Worm (Caenorhabditis elegans): ENCODE results near the gene rcq-5.

The rcq-5 gene

DNA sequence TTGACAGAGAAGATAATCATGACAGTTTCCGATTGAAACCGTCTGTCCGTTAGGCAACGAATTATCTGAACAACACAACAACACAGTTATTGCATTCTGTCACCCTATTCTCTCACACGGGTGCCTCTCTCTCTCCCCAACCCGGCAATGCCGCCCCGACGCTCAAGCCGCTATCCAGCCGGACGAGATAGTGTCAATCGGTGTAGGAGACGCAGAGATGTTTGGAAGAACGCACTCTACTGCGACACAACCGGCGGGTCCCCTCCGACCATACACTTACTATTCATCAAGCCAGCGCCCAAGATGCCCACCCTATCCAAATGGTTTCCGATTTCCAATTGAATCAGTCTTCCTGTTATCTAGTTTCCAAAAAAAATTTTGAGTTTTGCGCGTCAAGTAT lies 47.6 kb downstream of the rcq-5 start:
- TF ChIP-seq dpl-1 (GFP tag; optimal IDR thresholded peaks at IDR 0.05) (no peak), zfh-2 (GFP tag; conservative IDR thresholded peaks at IDR 0.05) (peak; percentile 76), F37B4.10 (GFP tag; IDR thresholded peaks at IDR 0.05) (no peak), dox-1 (GFP tag; IDR thresholded peaks at IDR 0.05) (0 out of 2 replicates have a peak, but pooled peaks have one; percentile 51), hmg-1.2 (GFP tag; IDR thresholded peaks at IDR 0.05) (peak; percentile 67; the same call in 1 of the 2 replicates), F23B12.7 (tag; optimal IDR thresholded peaks at IDR 0.05; ENCODE audit: insufficient read depth) (no peak), sptf-2 (GFP tag; optimal IDR thresholded peaks at IDR 0.05) (no peak), B0035.1 (tag; optimal IDR thresholded peaks at IDR 0.05) (no peak), fkh-3 (tag; optimal IDR thresholded peaks at IDR 0.05) (no peak), tbp1 (GFP tag; optimal IDR thresholded peaks at IDR 0.05) (no peak), Y79H2A.3 (GFP tag; conservative IDR thresholded peaks at IDR 0.05) (no peak), pha-4 (tag; optimal IDR thresholded peaks at IDR 0.05) (no peak), ets-4 (GFP tag; optimal IDR thresholded peaks at IDR 0.05) (no peak), ekl-4 (GFP tag; IDR thresholded peaks at IDR 0.05) (no peak), nhr-80 (tag; optimal IDR thresholded peaks at IDR 0.05) (no peak), ztf-3 (GFP tag; optimal IDR thresholded peaks at IDR 0.05) (no peak), sdz-38 (tag; optimal IDR thresholded peaks at IDR 0.05) (no peak), ama-1 (optimal IDR thresholded peaks at IDR 0.05) (no peak), ama-1 (GFP tag; optimal IDR thresholded peaks at IDR 0.05) (no peak), lin-26 (GFP tag; IDR thresholded peaks at IDR 0.05) (no peak)

DNA sequence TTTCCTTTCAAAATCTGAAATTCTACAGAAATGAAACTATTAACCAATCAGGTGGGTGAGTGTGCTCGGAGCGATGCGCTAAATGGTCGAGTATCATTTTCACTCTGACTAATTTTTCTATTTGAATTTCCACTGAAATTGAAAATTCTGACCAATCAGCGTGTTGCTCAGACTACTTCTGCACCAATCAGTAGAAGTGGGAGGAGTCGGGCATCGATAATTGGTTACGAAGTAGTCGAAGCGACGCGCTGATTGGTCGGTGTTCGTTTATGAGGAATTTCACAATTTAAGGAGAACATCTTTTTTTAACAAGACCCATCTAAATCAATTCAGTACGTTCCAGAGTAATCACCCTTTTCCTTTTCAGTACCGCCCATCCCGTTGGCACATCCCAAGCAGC lies 48.6 kb downstream of the rcq-5 start:
- TF ChIP-seq ztf-28 (GFP tag; IDR thresholded peaks at IDR 0.05) = no peak
- no peak for TF ChIP-seq madf-8 (GFP tag; conservative IDR thresholded peaks at IDR 0.05)
- TF ChIP-seq chd-7 (tag; optimal IDR thresholded peaks at IDR 0.05) = no peak
- no peak for TF ChIP-seq snpc-1.1 (tag; optimal IDR thresholded peaks at IDR 0.05; ENCODE audit: insufficient read depth)
- TF ChIP-seq lir-1 (GFP tag; conservative IDR thresholded peaks at IDR 0.05) = no peak
- TF ChIP-seq egl-44 (GFP tag; IDR thresholded peaks at IDR 0.05) = no peak
- TF ChIP-seq cebp-2 (GFP tag; IDR thresholded peaks at IDR 0.05) = no peak

DNA sequence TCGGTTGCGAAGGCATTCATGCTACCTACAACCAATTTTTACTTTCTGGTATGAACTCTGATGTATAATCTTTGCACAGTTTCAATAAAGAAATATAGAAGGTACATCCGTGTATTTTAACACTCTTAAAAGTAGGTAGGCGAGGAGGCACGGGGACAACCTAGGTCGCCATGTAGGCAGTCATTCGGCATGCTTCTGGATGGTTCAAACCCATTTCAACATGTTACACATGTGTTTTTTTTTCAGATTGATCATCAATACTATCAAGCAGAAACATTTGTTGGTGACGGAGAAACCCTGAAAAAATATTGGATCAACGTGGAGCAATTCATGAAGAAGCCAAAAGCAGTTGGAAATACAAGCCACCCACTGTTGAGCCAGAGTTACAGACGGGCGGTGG lies 50.8 kb downstream of the rcq-5 start:
- TF ChIP-seq sdz-38 (tag; optimal IDR thresholded peaks at IDR 0.05) (no peak), Y53G8AR.9 (GFP tag; conservative IDR thresholded peaks at IDR 0.05) (0 out of 2 replicates have a peak, but pooled peaks have one; percentile 53), ama-1 (optimal IDR thresholded peaks at IDR 0.05) (peak; percentile 16), ama-1 (GFP tag; optimal IDR thresholded peaks at IDR 0.05) (no peak), let-607 (tag; optimal IDR thresholded peaks at IDR 0.05) (no peak), B0261.1 (tag; optimal IDR thresholded peaks at IDR 0.05) (no peak), him-1 (tag; optimal IDR thresholded peaks at IDR 0.05) (no peak)

DNA sequence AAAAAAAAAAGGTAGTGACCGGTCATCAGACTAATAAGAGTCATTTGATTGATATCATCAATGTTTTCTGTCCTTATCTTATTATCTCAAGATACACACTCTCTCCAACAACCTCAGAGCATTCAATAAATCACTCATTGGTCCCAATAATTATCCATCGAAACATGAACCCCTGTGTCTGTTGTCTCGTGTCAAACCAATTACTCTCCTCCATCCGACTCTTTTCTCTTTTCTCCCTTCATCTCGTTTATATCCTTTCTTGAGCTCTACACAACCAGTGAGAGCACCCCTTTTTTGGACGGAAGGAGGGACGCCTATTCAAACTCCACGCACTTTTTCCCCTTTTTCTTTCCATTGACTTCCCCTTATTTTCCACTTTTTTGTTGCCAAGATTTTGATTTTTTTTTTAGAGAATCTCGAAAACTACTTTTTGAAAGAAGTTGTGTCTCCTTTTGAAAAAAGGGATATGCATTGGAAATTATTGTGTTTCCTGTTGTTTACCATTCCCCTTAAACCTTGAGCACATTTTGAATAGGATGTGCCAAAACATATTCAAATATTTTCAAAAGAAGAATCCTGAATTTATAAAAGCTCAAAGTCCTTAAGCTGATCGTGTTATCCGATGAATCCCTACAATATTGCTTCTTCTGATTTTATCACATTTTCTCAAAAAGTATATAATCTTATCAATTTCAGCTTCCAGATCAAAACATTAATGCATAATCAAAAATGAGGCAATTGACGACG lies 52.2 kb downstream of the rcq-5 start, which contains the start of gene pxd-1:
Gene pxd-1, plus strand, starts transcription at position 697 of the 747 bp plus-strand sequence.
- no peak for TF ChIP-seq zim-3 (tag; optimal IDR thresholded peaks at IDR 0.05)
- TF ChIP-seq somi-1 (GFP tag; optimal IDR thresholded peaks at IDR 0.05) = peak; percentile 13
- TF ChIP-seq attf-5 (GFP tag; optimal IDR thresholded peaks at IDR 0.05) = peak; percentile 8
- TF ChIP-seq gei-17 (GFP tag; optimal IDR thresholded peaks at IDR 0.05) = no peak
- no peak for TF ChIP-seq cebp-1 (GFP tag; IDR thresholded peaks at IDR 0.05)
- TF ChIP-seq cebp-1 (tag; optimal IDR thresholded peaks at IDR 0.05) = peak; percentile 6
- no peak for TF ChIP-seq F52B5.7 (tag; optimal IDR thresholded peaks at IDR 0.05)
- TF ChIP-seq ztf-18 (tag; optimal IDR thresholded peaks at IDR 0.05) = no peak
- TF ChIP-seq nhr-120 (GFP tag; IDR thresholded peaks at IDR 0.05) = no peak
